Worm (Caenorhabditis elegans) whole organism, mixed stage, embryonic: ENCODE results near the gene pqn-57.

Experiments used
- ceh-43 ChIP-seq: fragments of 200-800 bp; sonication (Bioruptor generic); optimal IDR thresholded peaks from 2 replicates; lab custom pipeline; 2018; ENCODE audit warnings: mild to moderate bottlenecking, missing genetic modification characterization, moderate library complexity, missing compliant biosample characterization
- lsy-2 ChIP-seq: fragments of 150-350 bp; optimal IDR thresholded peaks from 2 replicates; lab custom pipeline; 2014; ENCODE audit warnings: missing biosample characterization, missing genetic modification characterization
- mep-1 ChIP-seq: fragments of 150-350 bp; optimal IDR thresholded peaks from 2 replicates; lab custom pipeline; 2017; ENCODE audit warnings: missing biosample characterization, missing genetic modification reagents, missing genetic modification characterization, inconsistent platforms
- nhr-12 ChIP-seq: fragments of 150-350 bp; optimal IDR thresholded peaks from 2 replicates; lab custom pipeline; 2014; ENCODE audit warnings: missing biosample characterization, missing genetic modification characterization
- nhr-28 ChIP-seq: fragments of 150-350 bp; optimal IDR thresholded peaks from 2 replicates; lab custom pipeline; 2014; ENCODE audit warnings: missing biosample characterization, missing genetic modification characterization
- unc-62 ChIP-seq: fragments of 150-350 bp; optimal IDR thresholded peaks from 2 replicates; lab custom pipeline; 2014; ENCODE audit warnings: missing biosample characterization, missing genetic modification reagents, missing genetic modification characterization

DNA sequence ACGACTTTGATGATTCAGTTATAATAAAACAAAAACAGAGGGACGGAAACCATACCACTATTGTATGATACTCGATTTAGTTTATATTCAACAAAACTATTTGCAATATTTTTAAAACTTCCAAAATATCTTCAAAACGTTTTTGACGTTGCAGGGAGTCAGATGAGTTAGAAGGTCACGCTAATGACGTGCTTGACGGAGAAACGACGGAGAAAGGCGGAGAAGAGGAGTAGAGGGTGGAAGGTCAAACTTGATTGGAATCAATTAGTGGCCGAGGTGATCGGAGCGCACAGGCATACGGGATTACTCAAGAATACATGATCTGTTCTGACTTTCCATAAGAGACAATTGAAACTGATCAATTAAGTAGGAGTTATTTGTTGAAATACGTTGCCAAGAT is 18.0 kb downstream of the pqn-57 start:
- TF ChIP-seq lsy-2 (tag; lab: Kevin White, UChicago) = no peak
- no peak for TF ChIP-seq nhr-12
- no peak for TF ChIP-seq mep-1
- no peak for TF ChIP-seq ceh-43 (GFP tag; lab: Kevin White, UChicago)
- no peak for TF ChIP-seq nhr-28
- TF ChIP-seq unc-62 (GFP tag; lab: Kevin White, UChicago) = no peak
